Worm (Caenorhabditis elegans) whole organism, L2 larva: ENCODE results near the gene K05F1.10.

Experiments used
- C34F6.9 ChIP-seq: fragments of 150-350 bp; optimal IDR thresholded peaks from 2 replicates; lab custom pipeline; 2014; ENCODE audit warnings: missing biosample characterization, missing genetic modification characterization
- R02D3.7 ChIP-seq: fragments of 150-350 bp; optimal IDR thresholded peaks from 2 replicates; lab custom pipeline; 2014; ENCODE audit warnings: missing biosample characterization, missing genetic modification characterization
- Y55F3AM.14 ChIP-seq: fragments of 200-800 bp; sonication (Bioruptor generic); optimal IDR thresholded peaks from 2 replicates; lab custom pipeline; 2018; ENCODE audit warnings: mild to moderate bottlenecking, missing genetic modification characterization, missing compliant biosample characterization
- alr-1 ChIP-seq: fragments of 150-350 bp; optimal IDR thresholded peaks from 2 replicates; lab custom pipeline; 2014; ENCODE audit warnings: missing biosample characterization, missing genetic modification characterization
- aly-2 ChIP-seq: fragments of 150-350 bp; optimal IDR thresholded peaks from 2 replicates; lab custom pipeline; 2014; ENCODE audit warnings: missing biosample characterization, missing genetic modification characterization
- blmp-1 ChIP-seq: sonication (generic microtip); optimal IDR thresholded peaks from 2 replicates; lab custom pipeline; 2017; ENCODE audit warnings: missing genetic modification characterization, mild to moderate bottlenecking, missing compliant biosample characterization, antibody characterized with exemption, moderate library complexity; ENCODE audit not compliant: insufficient read depth
- ceh-82 ChIP-seq: fragments of 150-350 bp; optimal IDR thresholded peaks from 2 replicates; lab custom pipeline; 2014; ENCODE audit warnings: missing biosample characterization, missing genetic modification characterization
- crh-2 ChIP-seq: sonication (generic microtip); optimal IDR thresholded peaks from 2 replicates; lab custom pipeline; 2017; ENCODE audit warnings: missing biosample characterization, missing genetic modification characterization
- egl-27 ChIP-seq: sonication (generic microtip); optimal IDR thresholded peaks from 3 replicates; lab custom pipeline; 2017; ENCODE audit warnings: missing biosample characterization, missing genetic modification reagents, missing genetic modification characterization
- elt-1 ChIP-seq: fragments of 150-350 bp; optimal IDR thresholded peaks from 2 replicates; lab custom pipeline; 2014; ENCODE audit warnings: missing biosample characterization, missing genetic modification characterization
- elt-3 ChIP-seq: sonication (generic microtip); optimal IDR thresholded peaks from 2 replicates; lab custom pipeline; 2017; ENCODE audit warnings: missing biosample characterization, missing genetic modification characterization
- fos-1 ChIP-seq: fragments of 150-350 bp; optimal IDR thresholded peaks from 2 replicates; lab custom pipeline; 2014; ENCODE audit warnings: missing biosample characterization, missing genetic modification characterization
- gmeb-1 ChIP-seq: fragments of 150-350 bp; optimal IDR thresholded peaks from 2 replicates; lab custom pipeline; 2014; ENCODE audit warnings: missing biosample characterization, missing genetic modification characterization
- lin-11 ChIP-seq: fragments of 150-350 bp; sonication (generic microtip); optimal IDR thresholded peaks from 2 replicates; lab custom pipeline; 2014; ENCODE audit warnings: missing biosample characterization, missing genetic modification characterization, inconsistent platforms, mixed read lengths
- lin-13 ChIP-seq: fragments of 150-350 bp; optimal IDR thresholded peaks from 2 replicates; lab custom pipeline; 2014; ENCODE audit warnings: missing biosample characterization, missing genetic modification reagents, missing genetic modification characterization
- lin-39 ChIP-seq: fragments of 150-350 bp; optimal IDR thresholded peaks from 2 replicates; lab custom pipeline; 2014; ENCODE audit warnings: missing biosample characterization, missing genetic modification reagents, missing genetic modification characterization
- mab-5 ChIP-seq: fragments of 150-350 bp; optimal IDR thresholded peaks from 2 replicates; lab custom pipeline; 2014; ENCODE audit warnings: missing biosample characterization, missing genetic modification characterization
- mdl-1 ChIP-seq, 2 experiments: fragments of 150-350 bp in 1 of 2; sonication (generic microtip) in 1 of 2; optimal IDR thresholded peaks; 2 replicates each; lab custom pipeline; 2017; ENCODE audit warnings: missing biosample characterization in 2 of 2, missing genetic modification characterization in 2 of 2
- nhr-10 ChIP-seq: sonication (generic microtip); optimal IDR thresholded peaks from 2 replicates; lab custom pipeline; 2017; ENCODE audit warnings: missing biosample characterization, missing genetic modification characterization
- nhr-11 ChIP-seq: fragments of 150-350 bp; optimal IDR thresholded peaks from 2 replicates; lab custom pipeline; 2014; ENCODE audit warnings: missing biosample characterization, missing genetic modification characterization
- nhr-12 ChIP-seq: fragments of 150-350 bp; optimal IDR thresholded peaks from 2 replicates; lab custom pipeline; 2014; ENCODE audit warnings: missing biosample characterization, missing genetic modification characterization
- nhr-129 ChIP-seq: fragments of 150-350 bp; optimal IDR thresholded peaks from 2 replicates; lab custom pipeline; 2014; ENCODE audit warnings: missing biosample characterization, missing genetic modification characterization
- nhr-21 ChIP-seq: fragments of 150-350 bp; optimal IDR thresholded peaks from 2 replicates; lab custom pipeline; 2014; ENCODE audit warnings: missing biosample characterization, missing genetic modification characterization
- nhr-23 ChIP-seq: fragments of 150-350 bp; optimal IDR thresholded peaks from 2 replicates; lab custom pipeline; 2014; ENCODE audit warnings: missing biosample characterization, missing genetic modification reagents, missing genetic modification characterization
- nhr-237 ChIP-seq: fragments of 150-350 bp; optimal IDR thresholded peaks from 2 replicates; lab custom pipeline; 2014; ENCODE audit warnings: missing biosample characterization, missing genetic modification characterization
- nhr-6 ChIP-seq: fragments of 150-350 bp; optimal IDR thresholded peaks from 2 replicates; lab custom pipeline; 2014; ENCODE audit warnings: missing biosample characterization, missing genetic modification characterization
- nhr-77 ChIP-seq: fragments of 150-350 bp; optimal IDR thresholded peaks from 2 replicates; lab custom pipeline; 2014; ENCODE audit warnings: missing biosample characterization, missing genetic modification characterization
- peb-1 ChIP-seq: fragments of 150-350 bp; optimal IDR thresholded peaks from 2 replicates; lab custom pipeline; 2014; ENCODE audit warnings: missing biosample characterization, missing genetic modification characterization
- sem-4 ChIP-seq: fragments of 150-350 bp; optimal IDR thresholded peaks from 2 replicates; lab custom pipeline; 2014; ENCODE audit warnings: missing biosample characterization, missing genetic modification reagents, missing genetic modification characterization
- skn-1 ChIP-seq: sonication (generic microtip); optimal IDR thresholded peaks from 2 replicates; lab custom pipeline; 2017; ENCODE audit warnings: missing biosample characterization, missing genetic modification characterization
- sma-3 ChIP-seq: sonication (generic microtip); optimal IDR thresholded peaks from 2 replicates; lab custom pipeline; 2016; ENCODE audit warnings: missing genetic modification reagents, missing genetic modification characterization, missing compliant biosample characterization
- sma-9 ChIP-seq, 2 experiments: fragments of 150-350 bp in 1 of 2; sonication (generic microtip) in 1 of 2; optimal IDR thresholded peaks; 2 replicates each; lab custom pipeline; 2014 to 2016; ENCODE audit warnings: missing genetic modification characterization in 2 of 2, mild to moderate bottlenecking in 1 of 2, missing biosample characterization in 1 of 2, missing compliant biosample characterization in 1 of 2, missing genetic modification reagents in 1 of 2, moderate library complexity in 1 of 2
- snpc-4 ChIP-seq: fragments of 150-350 bp; optimal IDR thresholded peaks from 2 replicates; lab custom pipeline; 2014; ENCODE audit warnings: missing biosample characterization, missing genetic modification characterization
- unc-39 ChIP-seq: fragments of 150-350 bp; optimal IDR thresholded peaks from 2 replicates; lab custom pipeline; 2014; ENCODE audit warnings: missing biosample characterization, missing genetic modification characterization
- unc-55 ChIP-seq: fragments of 150-350 bp; sonication (generic microtip); optimal IDR thresholded peaks from 3 replicates; lab custom pipeline; 2014; ENCODE audit warnings: missing biosample characterization, missing genetic modification reagents, missing genetic modification characterization
- zag-1 ChIP-seq: fragments of 150-350 bp; optimal IDR thresholded peaks from 2 replicates; lab custom pipeline; 2014; ENCODE audit warnings: missing biosample characterization, missing genetic modification characterization
- ztf-1 ChIP-seq: fragments of 200-800 bp; sonication (Bioruptor generic); conservative IDR thresholded peaks from 2 replicates; pipeline ENCODE4 v1.3.6; 2022; ENCODE audit warnings: missing genetic modification characterization, missing compliant biosample characterization
- ztf-11 ChIP-seq: sonication (generic microtip); optimal IDR thresholded peaks from 2 replicates; lab custom pipeline; 2017; ENCODE audit warnings: missing biosample characterization, missing genetic modification characterization
- ztf-4 ChIP-seq: fragments of 150-350 bp; optimal IDR thresholded peaks from 2 replicates; lab custom pipeline; 2014; ENCODE audit warnings: missing biosample characterization, missing genetic modification characterization

K05F1.10 gene

DNA sequence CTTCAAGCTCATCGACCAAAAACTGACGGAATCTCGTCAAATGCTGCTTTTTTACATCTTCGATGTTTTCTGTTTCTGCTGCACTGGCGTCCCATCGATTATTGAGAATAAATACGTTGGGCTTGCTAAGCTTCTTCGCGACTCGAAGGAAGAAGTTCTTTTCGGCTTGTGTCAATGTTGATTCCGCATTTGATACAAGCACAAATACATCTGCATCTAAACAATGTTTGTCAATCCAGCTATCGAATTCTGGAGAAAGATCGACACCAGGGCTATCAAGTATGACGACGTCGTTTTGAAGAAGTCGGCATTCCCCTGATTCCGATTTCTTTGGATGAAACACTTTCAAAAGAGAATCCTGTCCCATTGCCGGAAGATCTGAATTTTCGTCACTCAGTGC is 29.9 kb upstream of the K05F1.10 start:
- no peak for TF ChIP-seq ztf-1
- TF ChIP-seq lin-39, result no peak
- TF ChIP-seq peb-1 (tag; lab: Kevin White, UChicago), result no peak
- TF ChIP-seq, all 48 proteins: peak for 0

ce11 chrII:5833136-5833535 is 27.9 kb upstream of the K05F1.10 start, which contains the start of gene gtap-1:
gtap-1 (minus strand) TSS chrII:5833236.
- no peak for TF ChIP-seq sem-4 (tag; lab: Kevin White, UChicago)
- TF ChIP-seq ceh-82, result no peak
- TF ChIP-seq unc-55 (GFP tag; lab: Kevin White, UChicago), result no peak
- TF ChIP-seq nhr-23 (tag; lab: Kevin White, UChicago), result no peak
- TF ChIP-seq aly-2 (tag; lab: Kevin White, UChicago), result no peak
- TF ChIP-seq R02D3.7 (tag; lab: Kevin White, UChicago), result no peak
- no peak for TF ChIP-seq snpc-4
- no peak for TF ChIP-seq Y55F3AM.14 (GFP tag; lab: Kevin White, UChicago)
- no peak for TF ChIP-seq nhr-77 (tag; lab: Kevin White, UChicago)
- no peak for TF ChIP-seq egl-27 (tag; lab: Kevin White, UChicago)

- TF ChIP-seq mab-5 (tag; lab: Kevin White, UChicago) (no peak), nhr-237 (no peak), mdl-1 (tag; optimal IDR thresholded peaks at IDR 0.05; lab: Kevin White, UChicago) (no peak), crh-2 (tag; lab: Kevin White, UChicago) (no peak), Y55F3AM.14 (GFP tag; lab: Kevin White, UChicago) (no peak), nhr-11 (tag; lab: Kevin White, UChicago) (no peak), aly-2 (tag; lab: Kevin White, UChicago) (no peak), unc-39 (tag; lab: Kevin White, UChicago) (no peak), nhr-6 (tag; lab: Kevin White, UChicago) (no peak), lin-39 (no peak)
Measured at ce11 chrII:5831373-5831772, 26.1 kb upstream of the K05F1.10 start.

- no peak for TF ChIP-seq gmeb-1 (tag; lab: Kevin White, UChicago)
- peak; percentile 47 for TF ChIP-seq fos-1 (tag; lab: Kevin White, UChicago)
- TF ChIP-seq ztf-4 (tag; lab: Kevin White, UChicago), result no peak
Measured at ce11 chrII:5829940-5830424, 24.7 kb upstream of the K05F1.10 start, which contains the start of gene col-74. col-74 (plus strand) TSS chrII:5830374.

- TF ChIP-seq alr-1 (no peak), lin-13 (GFP tag; lab: Kevin White, UChicago) (no peak), unc-55 (GFP tag; lab: Kevin White, UChicago) (no peak), ztf-1 (no peak), nhr-10 (no peak)
- TF ChIP-seq, all 48 proteins: peak for 0
Measured at ce11 chrII:5828486-5828885, 23.2 kb upstream of the K05F1.10 start, which contains the start of gene ZK1248.11. ZK1248.11 (minus strand) TSS chrII:5828586.

- TF ChIP-seq sma-3 (GFP tag; lab: Kevin White, UChicago) (peak; percentile 8), C34F6.9 (tag; lab: Kevin White, UChicago) (no peak), blmp-1 (tag; lab: Kevin White, UChicago) (peak; percentile 26)
Measured at ce11 chrII:5827364-5827763, 22.1 kb upstream of the K05F1.10 start, which contains the start of gene tbc-2. tbc-2 (minus strand) TSS chrII:5827443.

DNA sequence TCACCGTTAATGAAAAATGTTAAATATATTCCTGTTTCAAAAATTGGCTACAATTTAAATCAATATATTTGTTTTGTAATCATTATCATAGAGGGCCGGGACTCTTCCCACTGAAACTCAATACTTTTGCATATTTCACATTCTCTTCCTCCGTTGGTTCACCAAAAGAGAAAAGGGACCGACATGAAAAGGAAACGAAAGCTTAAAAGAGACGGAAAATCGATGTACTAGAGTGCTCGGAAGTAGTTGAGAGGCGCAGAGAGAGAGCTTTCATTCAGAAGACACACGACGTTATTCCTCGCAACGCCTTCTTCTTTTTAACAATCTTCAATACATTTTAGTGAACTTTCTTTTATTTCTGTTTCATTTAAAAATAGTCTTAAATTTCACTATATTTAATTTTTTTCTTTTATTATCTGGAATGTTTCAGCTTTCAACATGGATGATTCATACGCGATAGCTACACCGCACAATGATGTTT is 15.0 kb upstream of the K05F1.10 start, which contains the start of gene ehs-1:
Gene ehs-1, plus strand, starts transcription at position 431 of the 481 bp plus-strand sequence.
- TF ChIP-seq crh-2 (tag; lab: Kevin White, UChicago) (peak; percentile 36), nhr-12 (no peak), nhr-129 (peak; percentile 5), zag-1 (no peak), nhr-21 (tag; lab: Kevin White, UChicago) (no peak), ceh-82 (no peak), nhr-11 (tag; lab: Kevin White, UChicago) (no peak), elt-3 (no peak), nhr-6 (tag; lab: Kevin White, UChicago) (no peak), ztf-11 (tag; lab: Kevin White, UChicago) (no peak), elt-1 (tag; lab: Kevin White, UChicago) (no peak), nhr-237 (no peak), sma-9 (GFP tag; optimal IDR thresholded peaks at IDR 0.05; lab: Kevin White, UChicago) (no peak), sma-9 (tag; optimal IDR thresholded peaks at IDR 0.05; lab: Kevin White, UChicago) (no peak), R02D3.7 (tag; lab: Kevin White, UChicago) (no peak), lin-11 (no peak), alr-1 (no peak), peb-1 (tag; lab: Kevin White, UChicago) (no peak), ztf-1 (no peak), egl-27 (tag; lab: Kevin White, UChicago) (no peak), skn-1 (tag; lab: Kevin White, UChicago) (no peak), unc-55 (GFP tag; lab: Kevin White, UChicago) (peak; percentile 40), fos-1 (tag; lab: Kevin White, UChicago) (no peak), mab-5 (tag; lab: Kevin White, UChicago) (no peak), lin-39 (no peak), sem-4 (tag; lab: Kevin White, UChicago) (no peak)
